Worm (Caenorhabditis elegans): Measurements from ENCODE around the gene Y71H2AM.25.

Y71H2AM.25 gene

DNA sequence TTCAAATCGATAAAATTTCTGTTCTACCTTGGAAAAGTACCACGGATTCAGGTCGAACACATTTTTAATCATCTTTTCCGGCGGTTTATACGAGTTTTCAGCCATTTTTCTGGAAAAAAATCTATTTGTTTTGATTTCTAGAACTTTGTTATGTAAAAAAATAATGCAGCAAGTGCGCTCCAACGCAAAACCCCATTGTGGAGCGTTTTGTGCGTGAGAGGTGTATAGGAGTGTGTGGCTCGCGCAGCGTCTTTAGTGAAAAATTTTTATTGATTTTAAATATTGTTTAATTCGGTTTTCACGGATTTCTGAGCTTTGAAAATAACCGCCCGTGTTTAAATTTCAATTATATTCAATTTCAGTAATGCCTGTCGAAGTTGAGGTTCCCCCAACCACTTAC lies 16.4 kb upstream of the Y71H2AM.25 start, which contains the start of gene Y71H2AM.20 (continued):
- TF ChIP-seq fkh-10 (GFP tag; optimal IDR thresholded peaks at IDR 0.05) (peak; percentile 76), madf-2 (tag; optimal IDR thresholded peaks at IDR 0.05) (peak; percentile 53), ztf-16 (tag; optimal IDR thresholded peaks at IDR 0.05) (peak; percentile 75), ceh-2 (tag; optimal IDR thresholded peaks at IDR 0.05) (peak; percentile 51), unc-42 (tag; optimal IDR thresholded peaks at IDR 0.05) (peak; percentile 96), ceh-9 (tag; optimal IDR thresholded peaks at IDR 0.05) (no peak), elt-2 (tag; optimal IDR thresholded peaks at IDR 0.05) (peak; percentile 72), nhr-232 (tag; optimal IDR thresholded peaks at IDR 0.05) (no peak), hlh-30 (tag; optimal IDR thresholded peaks at IDR 0.05; ENCODE audit: insufficient read depth) (peak; percentile 54), ceh-34 (tag; optimal IDR thresholded peaks at IDR 0.05) (peak; percentile 90), Y22D7AL.16 (tag; optimal IDR thresholded peaks at IDR 0.05) (no peak), hlh-6 (tag; optimal IDR thresholded peaks at IDR 0.05) (no peak), hlh-8 (tag; optimal IDR thresholded peaks at IDR 0.05) (no peak), ttx-3 (tag; optimal IDR thresholded peaks at IDR 0.05) (no peak), nhr-11 (tag; optimal IDR thresholded peaks at IDR 0.05) (no peak), lin-11 (tag; optimal IDR thresholded peaks at IDR 0.05) (no peak)

ce11 chrIII:2786740-2787139 lies 15.5 kb upstream of the Y71H2AM.25 start, which contains the start of gene nduc-2:
nduc-2 (plus strand) TSS chrIII:2786852.
- TF ChIP-seq hlh-15 (tag; optimal IDR thresholded peaks at IDR 0.05) (no peak), gmeb-2 (tag; optimal IDR thresholded peaks at IDR 0.05) (no peak), hlh-6 (tag; optimal IDR thresholded peaks at IDR 0.05) (no peak), K02D7.2 (tag; optimal IDR thresholded peaks at IDR 0.05) (no peak), K09A11.1 (tag; optimal IDR thresholded peaks at IDR 0.05; ENCODE audit: insufficient read depth) (no peak), dmd-4 (tag; optimal IDR thresholded peaks at IDR 0.05; ENCODE audit: borderline replicate concordance) (no peak), C08G9.2 (tag; optimal IDR thresholded peaks at IDR 0.05) (no peak), syd-9 (tag; optimal IDR thresholded peaks at IDR 0.05) (no peak), fkh-10 (GFP tag; optimal IDR thresholded peaks at IDR 0.05) (no peak), pros-1 (tag; optimal IDR thresholded peaks at IDR 0.05) (no peak), nhr-232 (tag; optimal IDR thresholded peaks at IDR 0.05) (no peak), pha-4 (tag; optimal IDR thresholded peaks at IDR 0.05) (no peak), F13H6.1 (tag; optimal IDR thresholded peaks at IDR 0.05) (no peak), ceh-6 (GFP tag; optimal IDR thresholded peaks at IDR 0.05) (no peak), ceh-24 (tag; optimal IDR thresholded peaks at IDR 0.05) (no peak), ceh-45 (GFP tag; IDR thresholded peaks at IDR 0.05) (no peak), hlh-30 (tag; optimal IDR thresholded peaks at IDR 0.05; ENCODE audit: insufficient read depth) (no peak), lim-6 (tag; optimal IDR thresholded peaks at IDR 0.05) (no peak), ref-2 (tag; optimal IDR thresholded peaks at IDR 0.05) (no peak), hlh-13 (GFP tag; optimal IDR thresholded peaks at IDR 0.05) (no peak)

ce11 chrIII:2787979-2788491 lies 14.2 kb upstream of the Y71H2AM.25 start, which contains the start of gene tbcc-1:
tbcc-1 (plus strand) TSS chrIII:2788441.
- TF ChIP-seq ets-4 (tag; optimal IDR thresholded peaks at IDR 0.05) (no peak), pros-1 (tag; optimal IDR thresholded peaks at IDR 0.05) (no peak), che-1 (tag; optimal IDR thresholded peaks at IDR 0.05) (no peak), lim-6 (tag; optimal IDR thresholded peaks at IDR 0.05) (no peak), K02D7.2 (tag; optimal IDR thresholded peaks at IDR 0.05) (no peak)

- peak; percentile 95 for TF ChIP-seq nfya-1 (tag; optimal IDR thresholded peaks at IDR 0.05)
- TF ChIP-seq ceh-9 (tag; optimal IDR thresholded peaks at IDR 0.05): no peak
Measured at ce11 chrIII:2794057-2794456, 8.2 kb upstream of the Y71H2AM.25 start.

All from whole organism, late embryonic.